Worm (Caenorhabditis elegans): ENCODE data around the gene C27B7.9.

ce11 chrIV:8916010-8916409 is at the start of gene C27B7.9:
- TF ChIP-seq dao-5 (tag; optimal IDR thresholded peaks at IDR 0.05) (no peak), him-1 (tag; optimal IDR thresholded peaks at IDR 0.05) (no peak), W03F9.2 (tag; optimal IDR thresholded peaks at IDR 0.05) (no peak)

All from whole organism, L4/young adult.